Worm (Caenorhabditis elegans) whole organism, L4 larva: ENCODE results near the gene lin-52.

Experiments
- D1046.2 ChIP-seq: fragments of 200-800 bp; sonication (Bioruptor generic); IDR thresholded peaks from 2 replicates; pipeline ENCODE4 v1.3.6; 2022; ENCODE audit warnings: missing genetic modification characterization, missing compliant biosample characterization
- F26F4.8 ChIP-seq: fragments of 200-800 bp; sonication (Bioruptor generic); conservative IDR thresholded peaks from 2 replicates; pipeline ENCODE4 v1.3.6; 2022; ENCODE audit warnings: missing genetic modification characterization, missing compliant biosample characterization
- F37D6.2 ChIP-seq: sonication (generic microtip); optimal IDR thresholded peaks from 2 replicates; lab custom pipeline; 2016; ENCODE audit warnings: mild to moderate bottlenecking, missing genetic modification characterization, missing compliant biosample characterization
- F44E2.7 ChIP-seq: fragments of 200-800 bp; sonication (Bioruptor generic); IDR thresholded peaks from 2 replicates; pipeline ENCODE4 v2.1.2; 2022; ENCODE audit warnings: missing genetic modification characterization, missing compliant biosample characterization
- T20F7.1 ChIP-seq: fragments of 200-800 bp; sonication (Bioruptor generic); optimal IDR thresholded peaks from 2 replicates; lab custom pipeline; 2018; ENCODE audit warnings: mild to moderate bottlenecking, missing genetic modification characterization, missing compliant biosample characterization
- T26A8.4 ChIP-seq: fragments of 200-800 bp; sonication (Bioruptor generic); IDR thresholded peaks from 2 replicates; pipeline ENCODE4 v1.3.6; 2022; ENCODE audit warnings: missing genetic modification characterization, missing compliant biosample characterization
- Y5F2A.4 ChIP-seq: fragments of 200-800 bp; sonication (Bioruptor generic); optimal IDR thresholded peaks from 2 replicates; lab custom pipeline; 2018; ENCODE audit warnings: mild to moderate bottlenecking, missing genetic modification characterization, missing compliant biosample characterization
- arid-1 ChIP-seq: fragments of 200-800 bp; sonication (Bioruptor generic); conservative IDR thresholded peaks from 2 replicates; pipeline ENCODE4 v1.3.6; 2022; ENCODE audit warnings: missing genetic modification reagents, missing genetic modification characterization, missing compliant biosample characterization
- attf-4 ChIP-seq: sonication (generic microtip); optimal IDR thresholded peaks from 3 replicates; lab custom pipeline; 2017; ENCODE audit warnings: missing biosample characterization, missing genetic modification characterization
- ceh-20 ChIP-seq: fragments of 200-800 bp; sonication (Bioruptor generic); IDR thresholded peaks from 2 replicates; pipeline ENCODE4 v1.3.6; 2022; ENCODE audit warnings: missing genetic modification reagents, missing genetic modification characterization, missing compliant biosample characterization
- ceh-28 ChIP-seq: fragments of 150-350 bp; optimal IDR thresholded peaks from 2 replicates; lab custom pipeline; 2014; ENCODE audit warnings: missing biosample characterization, missing genetic modification reagents, missing genetic modification characterization
- ceh-32 ChIP-seq: sonication (generic microtip); optimal IDR thresholded peaks from 2 replicates; lab custom pipeline; 2016; ENCODE audit warnings: mild to moderate bottlenecking, missing genetic modification characterization, missing compliant biosample characterization; ENCODE audit not compliant: poor library complexity
- ceh-62 ChIP-seq: sonication (generic microtip); optimal IDR thresholded peaks from 2 replicates; lab custom pipeline; 2017; ENCODE audit warnings: missing biosample characterization, missing genetic modification characterization
- ceh-82 ChIP-seq: sonication (generic microtip); optimal IDR thresholded peaks from 2 replicates; lab custom pipeline; 2017; ENCODE audit warnings: missing biosample characterization, missing genetic modification characterization
- ces-1 ChIP-seq: fragments of 150-350 bp; sonication (generic microtip); optimal IDR thresholded peaks from 4 replicates; lab custom pipeline; 2014; ENCODE audit warnings: missing biosample characterization, missing genetic modification reagents, missing genetic modification characterization
- daf-19 ChIP-seq: fragments of 200-800 bp; sonication (Bioruptor generic); conservative IDR thresholded peaks from 2 replicates; pipeline ENCODE4 v1.3.6; 2022; ENCODE audit warnings: missing genetic modification characterization, missing compliant biosample characterization
- dmd-6 ChIP-seq: fragments of 200-800 bp; sonication (Bioruptor generic); IDR thresholded peaks from 2 replicates; pipeline ENCODE4 v1.3.6; 2022; ENCODE audit warnings: missing genetic modification reagents, missing genetic modification characterization, missing compliant biosample characterization
- dmd-8 ChIP-seq: fragments of 200-800 bp; sonication (Bioruptor generic); IDR thresholded peaks from 2 replicates; pipeline ENCODE4 v1.3.6; 2022; ENCODE audit warnings: missing genetic modification characterization, missing compliant biosample characterization
- egl-27 ChIP-seq: sonication (generic microtip); optimal IDR thresholded peaks from 3 replicates; lab custom pipeline; 2017; ENCODE audit warnings: missing biosample characterization, missing genetic modification reagents, missing genetic modification characterization
- egl-43 ChIP-seq: fragments of 200-800 bp; sonication (Bioruptor generic); IDR thresholded peaks from 2 replicates; pipeline ENCODE4 v1.3.6; 2022; ENCODE audit warnings: missing genetic modification reagents, missing genetic modification characterization, missing compliant biosample characterization
- fos-1 ChIP-seq: fragments of 150-350 bp; optimal IDR thresholded peaks from 2 replicates; lab custom pipeline; 2014; ENCODE audit warnings: missing biosample characterization, missing genetic modification characterization
- hlh-11 ChIP-seq: fragments of 200-800 bp; sonication (Bioruptor generic); optimal IDR thresholded peaks from 2 replicates; lab custom pipeline; 2018; ENCODE audit warnings: mild to moderate bottlenecking, missing genetic modification characterization, missing compliant biosample characterization
- hlh-30 ChIP-seq: sonication (generic microtip); optimal IDR thresholded peaks from 2 replicates; lab custom pipeline; 2017; ENCODE audit warnings: antibody characterized with exemption, mild to moderate bottlenecking, missing genetic modification characterization, missing compliant biosample characterization; ENCODE audit not compliant: insufficient read depth
- hmg-1.1 ChIP-seq: fragments of 200-800 bp; sonication (Bioruptor generic); IDR thresholded peaks from 2 replicates; pipeline ENCODE4 v1.3.6; 2022; ENCODE audit warnings: missing genetic modification reagents, missing genetic modification characterization, missing compliant biosample characterization
- jun-1 ChIP-seq: fragments of 150-350 bp; optimal IDR thresholded peaks from 2 replicates; lab custom pipeline; 2014; ENCODE audit warnings: missing biosample characterization, missing genetic modification reagents, missing genetic modification characterization
- lim-7 ChIP-seq: fragments of 200-800 bp; sonication (Bioruptor generic); IDR thresholded peaks from 2 replicates; pipeline ENCODE4 v1.3.6; 2022; ENCODE audit warnings: missing genetic modification characterization, missing compliant biosample characterization
- lin-1 ChIP-seq: fragments of 200-800 bp; sonication (Bioruptor generic); IDR thresholded peaks from 2 replicates; pipeline ENCODE4 v1.3.6; 2022; ENCODE audit warnings: missing genetic modification reagents, missing genetic modification characterization, missing compliant biosample characterization
- lin-29 ChIP-seq: fragments of 200-800 bp; sonication (Bioruptor generic); IDR thresholded peaks from 2 replicates; pipeline ENCODE4 v1.3.6; 2022; ENCODE audit warnings: missing genetic modification reagents, missing genetic modification characterization, missing compliant biosample characterization
- lin-38 ChIP-seq: fragments of 200-800 bp; sonication (Bioruptor generic); IDR thresholded peaks from 2 replicates; pipeline ENCODE4 v1.3.6; 2022; ENCODE audit warnings: missing genetic modification reagents, missing genetic modification characterization, missing compliant biosample characterization
- lsy-2 ChIP-seq, 2 experiments: fragments of 150-350 bp in 1 of 2; sonication (generic microtip) in 1 of 2; optimal IDR thresholded peaks; 2 replicates each; lab custom pipeline; 2014 to 2017; ENCODE audit warnings: missing biosample characterization in 2 of 2, missing genetic modification characterization in 2 of 2
- madf-5 ChIP-seq, 2 experiments: fragments of 200-800 bp; sonication (Bioruptor generic); IDR thresholded peaks; 2 replicates each; pipeline ENCODE4 v1.3.6; 2022; ENCODE audit warnings: missing compliant biosample characterization in 2 of 2, missing genetic modification characterization in 2 of 2
- madf-9 ChIP-seq: fragments of 200-800 bp; sonication (Bioruptor generic); conservative IDR thresholded peaks from 2 replicates; pipeline ENCODE4 v1.3.6; 2022; ENCODE audit warnings: missing genetic modification reagents, missing genetic modification characterization, missing compliant biosample characterization
- mdl-1 ChIP-seq, 2 experiments: fragments of 150-350 bp in 1 of 2; sonication (generic microtip) in 1 of 2; optimal IDR thresholded peaks; 2 replicates each; lab custom pipeline; 2014 to 2017; ENCODE audit warnings: missing biosample characterization in 2 of 2, missing genetic modification characterization in 2 of 2
- mep-1 ChIP-seq: fragments of 150-350 bp; sonication (generic microtip); optimal IDR thresholded peaks from 3 replicates; lab custom pipeline; 2014; ENCODE audit warnings: missing biosample characterization, missing genetic modification characterization
- mes-2 ChIP-seq: sonication (generic microtip); optimal IDR thresholded peaks from 2 replicates; lab custom pipeline; 2016; ENCODE audit warnings: missing genotype, mild to moderate bottlenecking, missing genetic modification characterization, missing compliant biosample characterization; ENCODE audit not compliant: poor library complexity, severe bottlenecking
- nhr-10 ChIP-seq: fragments of 150-350 bp; optimal IDR thresholded peaks from 2 replicates; lab custom pipeline; 2014; ENCODE audit warnings: missing biosample characterization, missing genetic modification characterization
- nhr-102 ChIP-seq: sonication (generic microtip); optimal IDR thresholded peaks from 2 replicates; lab custom pipeline; 2016; ENCODE audit warnings: mild to moderate bottlenecking, missing genetic modification characterization, moderate library complexity, missing compliant biosample characterization
- nhr-11 ChIP-seq: fragments of 150-350 bp; optimal IDR thresholded peaks from 2 replicates; lab custom pipeline; 2014; ENCODE audit warnings: missing biosample characterization, missing genetic modification characterization
- nhr-25 ChIP-seq: sonication (generic microtip); optimal IDR thresholded peaks from 2 replicates; lab custom pipeline; 2017; ENCODE audit warnings: missing genetic modification characterization, mild to moderate bottlenecking, missing compliant biosample characterization, antibody characterized with exemption, moderate library complexity, borderline replicate concordance; ENCODE audit not compliant: insufficient read depth
- nhr-41 ChIP-seq: fragments of 200-800 bp; sonication (Bioruptor generic); IDR thresholded peaks from 2 replicates; pipeline ENCODE4 v1.3.6; 2022; ENCODE audit warnings: missing genetic modification reagents, missing genetic modification characterization, missing compliant biosample characterization
- nhr-42 ChIP-seq: fragments of 200-800 bp; sonication (Bioruptor generic); IDR thresholded peaks from 2 replicates; pipeline ENCODE4 v1.3.6; 2022; ENCODE audit warnings: missing genetic modification characterization, missing compliant biosample characterization
- nhr-48 ChIP-seq: sonication (generic microtip); optimal IDR thresholded peaks from 2 replicates; lab custom pipeline; 2016; ENCODE audit warnings: mild to moderate bottlenecking, missing genetic modification characterization, missing compliant biosample characterization
- nhr-77 ChIP-seq: fragments of 150-350 bp; optimal IDR thresholded peaks from 2 replicates; lab custom pipeline; 2014; ENCODE audit warnings: missing biosample characterization, missing genetic modification characterization
- php-3 ChIP-seq: fragments of 200-800 bp; sonication (Bioruptor generic); IDR thresholded peaks from 2 replicates; pipeline ENCODE4 v1.3.6; 2022; ENCODE audit warnings: missing genetic modification reagents, missing genetic modification characterization, missing compliant biosample characterization
- sdz-12 ChIP-seq: fragments of 200-800 bp; sonication (Bioruptor generic); optimal IDR thresholded peaks from 2 replicates; lab custom pipeline; 2018; ENCODE audit warnings: mild to moderate bottlenecking, missing genetic modification characterization, missing compliant biosample characterization
- snpc-4 ChIP-seq: fragments of 150-350 bp; optimal IDR thresholded peaks from 2 replicates; lab custom pipeline; 2014; ENCODE audit warnings: missing biosample characterization, missing genetic modification characterization
- spr-3 ChIP-seq: fragments of 200-800 bp; sonication (Bioruptor generic); optimal IDR thresholded peaks from 2 replicates; lab custom pipeline; 2018; ENCODE audit warnings: mild to moderate bottlenecking, missing genetic modification characterization, missing compliant biosample characterization
- tra-1 ChIP-seq: fragments of 200-800 bp; sonication (Bioruptor generic); IDR thresholded peaks from 2 replicates; pipeline ENCODE4 v1.3.6; 2022; ENCODE audit warnings: missing genetic modification reagents, missing genetic modification characterization, missing compliant biosample characterization
- zag-1 ChIP-seq: fragments of 150-350 bp; optimal IDR thresholded peaks from 2 replicates; lab custom pipeline; 2014; ENCODE audit warnings: missing biosample characterization, missing genetic modification characterization
- zip-11 ChIP-seq: fragments of 200-800 bp; sonication (Bioruptor generic); IDR thresholded peaks from 2 replicates; pipeline ENCODE4 v1.3.6; 2022; ENCODE audit warnings: missing genetic modification characterization, missing compliant biosample characterization
- zip-2 ChIP-seq: fragments of 150-350 bp; optimal IDR thresholded peaks from 2 replicates; lab custom pipeline; 2014; ENCODE audit warnings: missing biosample characterization, missing genetic modification characterization
- ztf-11 ChIP-seq: fragments of 150-350 bp; optimal IDR thresholded peaks from 2 replicates; lab custom pipeline; 2014; ENCODE audit warnings: missing biosample characterization, missing genetic modification characterization
- ztf-7 ChIP-seq: fragments of 150-350 bp; optimal IDR thresholded peaks from 2 replicates; lab custom pipeline; 2014; ENCODE audit warnings: missing biosample characterization, missing genetic modification characterization

Gene lin-52

DNA sequence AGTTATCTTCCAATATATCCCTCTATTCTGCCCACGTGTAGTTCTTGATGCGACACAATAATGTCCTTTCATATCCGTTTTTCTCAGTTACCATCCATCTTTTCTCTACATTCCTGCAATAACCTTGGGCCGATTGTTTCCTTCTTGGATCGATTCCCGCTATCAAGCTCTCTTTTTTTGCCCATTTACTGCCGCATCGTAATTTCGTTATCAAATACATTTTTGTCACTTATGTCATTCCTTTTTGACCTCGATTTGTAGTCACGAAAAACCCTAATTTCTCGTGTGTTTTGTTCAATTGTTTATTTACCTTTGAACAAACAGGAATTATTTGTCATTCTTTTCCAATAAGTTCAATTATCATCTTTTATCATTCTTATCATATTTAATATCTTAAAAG, 25.4 kb upstream of the lin-52 start:
- no peak for TF ChIP-seq madf-9 (GFP tag; lab: Robert Waterston, UW)
- TF ChIP-seq fos-1: no peak
- no peak for TF ChIP-seq T20F7.1 (GFP tag; lab: Kevin White, UChicago)
- TF ChIP-seq nhr-41 (GFP tag; lab: Robert Waterston, UW): no peak
- TF ChIP-seq F44E2.7 (GFP tag; lab: Robert Waterston, UW): no peak
- no peak for TF ChIP-seq daf-19 (GFP tag; lab: Robert Waterston, UW)
- no peak for TF ChIP-seq nhr-11 (tag; lab: Kevin White, UChicago)
- TF ChIP-seq hmg-1.1 (GFP tag; lab: Robert Waterston, UW): no peak
- no peak for TF ChIP-seq lin-29 (GFP tag; lab: Robert Waterston, UW)
- TF ChIP-seq Y5F2A.4 (GFP tag; lab: Kevin White, UChicago): no peak
- no peak for TF ChIP-seq zag-1 (tag; lab: Kevin White, UChicago)
- no peak for TF ChIP-seq nhr-42 (GFP tag; lab: Robert Waterston, UW)
- no peak for TF ChIP-seq zip-2
- no peak for TF ChIP-seq F37D6.2 (tag; lab: Kevin White, UChicago)
- TF ChIP-seq dmd-6 (GFP tag; lab: Robert Waterston, UW): peak; percentile 63
- TF ChIP-seq dmd-8 (GFP tag; lab: Robert Waterston, UW): no peak
- TF ChIP-seq egl-43 (GFP tag; lab: Robert Waterston, UW): no peak
- TF ChIP-seq F26F4.8 (GFP tag; lab: Robert Waterston, UW): no peak
- peak; percentile 57 for TF ChIP-seq hlh-30 (tag; lab: Kevin White, UChicago)
- no peak for TF ChIP-seq lin-38 (GFP tag; lab: Robert Waterston, UW)
- TF ChIP-seq nhr-25: no peak
- TF ChIP-seq lim-7: no peak
- no peak for TF ChIP-seq snpc-4 (tag; lab: Kevin White, UChicago)
- no peak for TF ChIP-seq jun-1 (tag; lab: Kevin White, UChicago)
- no peak for TF ChIP-seq ceh-32 (tag; lab: Kevin White, UChicago)
- TF ChIP-seq nhr-10 (tag; lab: Kevin White, UChicago): no peak
- no peak for TF ChIP-seq ceh-20 (GFP tag; lab: Robert Waterston, UW)
- TF ChIP-seq lsy-2 (tag; optimal IDR thresholded peaks at IDR 0.05; lab: Kevin White, UChicago): no peak
- TF ChIP-seq mes-2: no peak
- TF ChIP-seq mdl-1 (tag; optimal IDR thresholded peaks at IDR 0.05; lab: Kevin White, UChicago): peak in 1 of 2 experiments; percentile 54
- no peak for TF ChIP-seq ceh-28 (tag; lab: Kevin White, UChicago)
- TF ChIP-seq arid-1 (GFP tag; lab: Robert Waterston, UW): no peak
- no peak for TF ChIP-seq egl-27 (tag; lab: Kevin White, UChicago)
- TF ChIP-seq zip-11 (GFP tag; lab: Robert Waterston, UW): no peak
- TF ChIP-seq ztf-7 (tag; lab: Kevin White, UChicago): no peak
- TF ChIP-seq hlh-11 (tag; lab: Kevin White, UChicago): peak; percentile 58
- peak; percentile 65 for TF ChIP-seq php-3 (GFP tag; lab: Robert Waterston, UW)
- no peak for TF ChIP-seq attf-4
- 0 out of 2 replicates have a peak, but pooled peaks have one; percentile 43 for TF ChIP-seq tra-1 (GFP tag; lab: Robert Waterston, UW)
- TF ChIP-seq sdz-12 (GFP tag; lab: Kevin White, UChicago): no peak
- no peak for TF ChIP-seq D1046.2 (GFP tag; lab: Robert Waterston, UW)
- TF ChIP-seq spr-3 (GFP tag; lab: Kevin White, UChicago): no peak
- TF ChIP-seq nhr-48: no peak
- no peak for TF ChIP-seq ceh-62 (tag; lab: Kevin White, UChicago)
- no peak for TF ChIP-seq ces-1 (GFP tag; lab: Kevin White, UChicago)
- no peak for TF ChIP-seq ztf-11 (tag; lab: Kevin White, UChicago)
- TF ChIP-seq ceh-82 (tag; lab: Kevin White, UChicago): no peak
- peak; percentile 10 for TF ChIP-seq nhr-102 (tag; lab: Kevin White, UChicago)
- TF ChIP-seq lin-1 (GFP tag; lab: Robert Waterston, UW): no peak
- peak; percentile 33 for TF ChIP-seq nhr-77 (tag; lab: Kevin White, UChicago)
- peak; percentile 6 for TF ChIP-seq mep-1 (tag; lab: Kevin White, UChicago)
- no peak for TF ChIP-seq T26A8.4 (GFP tag; lab: Robert Waterston, UW)
- no peak for TF ChIP-seq madf-5 (GFP tag; IDR thresholded peaks at IDR 0.05; lab: Robert Waterston, UW)
